Worm (Caenorhabditis elegans) whole organism, L4/young adult: ENCODE measurements around the gene mxl-3.

Experiments
- W03F9.2 ChIP-seq: fragments of 150-350 bp; optimal IDR thresholded peaks from 2 replicates; lab custom pipeline; 2014; ENCODE audit warnings: missing biosample characterization, missing genetic modification characterization
- dao-5 ChIP-seq: sonication (generic microtip); optimal IDR thresholded peaks from 2 replicates; lab custom pipeline; 2016; ENCODE audit warnings: missing genotype, missing genetic modification characterization, moderate library complexity, missing compliant biosample characterization
- him-1 ChIP-seq: sonication (generic microtip); optimal IDR thresholded peaks from 2 replicates; lab custom pipeline; 2016; ENCODE audit warnings: missing genotype, missing genetic modification reagents, missing genetic modification characterization, missing compliant biosample characterization

The mxl-3 gene

ce11 chrX:13315093-13315492, 35.5 kb downstream of the mxl-3 start:
- TF ChIP-seq him-1 (tag; lab: Kevin White, UChicago) (no peak), W03F9.2 (tag; lab: Kevin White, UChicago) (no peak), dao-5 (tag; lab: Kevin White, UChicago) (no peak)

- TF ChIP-seq W03F9.2 (tag; lab: Kevin White, UChicago) = no peak
- no peak for TF ChIP-seq dao-5 (tag; lab: Kevin White, UChicago)
Observed at ce11 chrX:13311641-13312423, 38.8 kb downstream of the mxl-3 start, which contains the start of gene F46G10.1. Gene F46G10.1 (minus strand): TSS chrX:13311755.

DNA sequence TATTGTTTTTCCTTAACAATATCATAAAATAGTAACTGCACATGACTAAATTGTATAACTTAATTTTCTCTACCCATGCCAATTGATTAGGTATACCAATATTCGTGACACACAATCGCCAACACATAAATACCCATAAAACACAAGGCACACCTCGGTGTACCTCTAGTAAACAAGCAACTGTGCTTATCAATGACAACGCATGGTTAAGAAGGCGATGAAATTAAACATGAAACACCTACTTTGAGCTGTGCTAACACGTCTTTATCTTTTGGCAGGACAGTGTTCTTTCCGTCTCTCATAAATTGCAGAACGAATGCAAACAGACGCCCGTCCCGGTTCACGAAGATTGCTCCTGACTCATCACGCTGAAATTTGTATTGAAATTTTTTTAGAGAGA, 39.8 kb downstream of the mxl-3 start:
- TF ChIP-seq dao-5 (tag; lab: Kevin White, UChicago) (no peak), W03F9.2 (tag; lab: Kevin White, UChicago) (no peak), him-1 (tag; lab: Kevin White, UChicago) (no peak)

ce11 chrX:13308745-13309144, 41.9 kb downstream of the mxl-3 start, which contains the start of gene srxa-8:
Gene srxa-8 (minus strand): TSS chrX:13308845.
- TF ChIP-seq W03F9.2 (tag; lab: Kevin White, UChicago) (no peak), dao-5 (tag; lab: Kevin White, UChicago) (no peak), him-1 (tag; lab: Kevin White, UChicago) (no peak)

DNA sequence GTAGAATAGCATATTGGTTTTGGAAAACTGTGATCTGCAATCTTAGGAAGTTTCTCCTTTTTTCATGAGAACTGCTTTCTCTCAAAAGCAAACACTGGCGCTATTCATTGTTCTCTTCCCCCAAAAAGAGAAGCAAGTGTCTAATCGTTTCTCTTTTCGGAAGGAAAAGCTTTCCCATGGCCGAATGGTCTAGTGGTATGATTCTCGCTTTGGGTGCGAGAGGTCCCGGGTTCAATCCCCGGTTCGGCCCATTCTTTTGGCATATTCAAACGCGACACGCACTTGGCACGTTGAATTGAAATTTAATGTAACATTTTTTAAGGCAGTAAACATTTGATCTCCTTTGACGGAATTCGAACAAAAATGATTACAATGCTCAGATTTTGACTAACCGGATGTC, 42.8 kb downstream of the mxl-3 start:
- TF ChIP-seq W03F9.2 (tag; lab: Kevin White, UChicago) (no peak), him-1 (tag; lab: Kevin White, UChicago) (no peak), dao-5 (tag; lab: Kevin White, UChicago) (no peak)

DNA sequence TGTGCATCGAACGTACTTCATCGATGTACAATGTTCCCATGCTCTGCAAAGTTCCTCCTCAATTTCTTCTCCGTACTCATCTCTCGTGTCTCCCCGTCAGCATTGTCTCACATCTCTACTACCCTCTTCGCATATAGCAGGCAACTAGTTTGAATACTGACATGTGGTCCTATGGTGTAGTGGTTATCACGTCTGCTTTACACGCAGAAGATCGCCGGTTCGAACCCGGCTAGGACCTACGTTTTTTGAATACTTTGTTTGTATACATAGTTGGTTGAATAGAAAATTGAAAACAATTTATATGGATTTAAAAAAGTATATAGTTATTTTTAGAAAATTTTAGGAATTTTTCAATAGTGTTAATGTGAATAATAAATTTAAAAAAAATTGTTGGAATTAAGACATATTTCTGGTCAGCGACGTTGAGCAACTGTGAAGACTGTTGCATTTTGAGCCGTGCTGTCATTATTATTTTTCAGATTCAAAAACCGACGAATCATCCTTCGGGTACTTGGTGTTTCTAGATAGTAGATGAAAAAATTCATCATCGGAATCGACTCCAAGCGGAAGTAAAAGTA, 43.6 kb downstream of the mxl-3 start:
- peak; percentile 93 for TF ChIP-seq dao-5 (tag; lab: Kevin White, UChicago)
- TF ChIP-seq him-1 (tag; lab: Kevin White, UChicago) = peak; percentile 89
- peak; percentile 80 for TF ChIP-seq W03F9.2 (tag; lab: Kevin White, UChicago)

DNA sequence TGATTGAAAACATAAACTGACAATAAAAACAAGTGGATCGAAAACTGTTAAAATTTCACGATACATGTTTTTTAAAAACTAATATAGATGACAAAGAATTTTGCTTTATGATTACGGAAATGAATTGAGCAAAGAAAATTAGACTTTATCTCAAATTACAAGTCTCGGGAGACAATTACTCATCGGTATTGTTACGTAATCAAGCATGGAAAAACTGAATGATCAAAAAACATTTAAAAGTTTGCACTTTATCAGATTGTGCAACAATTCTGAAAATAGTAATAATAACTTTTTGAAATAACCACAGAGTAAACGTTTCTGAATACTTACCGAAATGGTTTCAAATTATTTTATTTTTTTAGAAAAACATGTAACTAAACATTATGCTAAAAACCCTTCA, 44.8 kb downstream of the mxl-3 start, which contains the start of gene srd-43:
srd-43 (minus strand) TSS at position 66 of the 400 bp plus-strand sequence.
- TF ChIP-seq dao-5 (tag; lab: Kevin White, UChicago) (no peak), W03F9.2 (tag; lab: Kevin White, UChicago) (no peak), him-1 (tag; lab: Kevin White, UChicago) (no peak)

DNA sequence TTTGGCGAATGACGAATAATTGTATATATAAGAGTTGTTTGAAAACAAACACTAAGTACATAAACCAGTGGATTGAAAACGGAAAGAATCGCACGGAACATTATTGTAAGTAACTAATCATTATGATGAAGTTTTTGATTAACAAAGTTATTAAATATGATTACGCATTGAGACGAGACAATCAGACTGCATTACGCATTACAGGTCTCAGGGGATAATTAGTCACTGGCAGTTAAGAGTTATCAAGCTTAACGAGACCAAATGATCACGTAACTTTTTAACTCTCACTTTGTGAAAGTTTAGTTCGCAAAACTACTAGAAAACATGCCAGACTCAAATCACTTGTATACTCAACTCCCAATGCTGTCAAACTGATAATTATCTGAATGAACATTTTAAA, 47.2 kb downstream of the mxl-3 start, which contains the start of gene srd-42:
srd-42 (minus strand) TSS at position 101 of the 400 bp plus-strand sequence.
- TF ChIP-seq him-1 (tag; lab: Kevin White, UChicago) = no peak
- TF ChIP-seq W03F9.2 (tag; lab: Kevin White, UChicago) = no peak
- TF ChIP-seq dao-5 (tag; lab: Kevin White, UChicago) = no peak

ce11 chrX:13300503-13300902, 50.1 kb downstream of the mxl-3 start, which contains the start of gene srd-39:
Gene srd-39 (minus strand): TSS chrX:13300603.
- TF ChIP-seq W03F9.2 (tag; lab: Kevin White, UChicago) = no peak
- TF ChIP-seq him-1 (tag; lab: Kevin White, UChicago) = no peak
- TF ChIP-seq dao-5 (tag; lab: Kevin White, UChicago) = no peak
